Worm (Caenorhabditis elegans): ENCODE measurements around the gene chil-8.

- no peak for TF ChIP-seq ahr-1 (tag; optimal IDR thresholded peaks at IDR 0.05)
- TF ChIP-seq ceh-6 (GFP tag; optimal IDR thresholded peaks at IDR 0.05), result no peak
- TF ChIP-seq pha-4 (tag; optimal IDR thresholded peaks at IDR 0.05), result no peak
- no peak for TF ChIP-seq pat-9 (tag; optimal IDR thresholded peaks at IDR 0.05)
These were observed 21.9 kb downstream of the chil-8 start, which contains the start of gene ZK938.10 for ce11 chrII:9850945-9851344.
